Fruit fly (Drosophila melanogaster) whole organism, wandering third instar larva: ENCODE data around the gene TpnC25D.

Experiments
- Dfd ChIP-seq: fragments of >200 bp; optimal IDR thresholded peaks from 2 replicates; lab custom pipeline; 2017; ENCODE audit warnings: missing biosample characterization, missing genetic modification characterization
- psq ChIP-seq: fragments of 200-800 bp; sonication (Bioruptor generic); optimal IDR thresholded peaks from 3 replicates; lab custom pipeline; 2017; ENCODE audit warnings: missing biosample characterization, mild to moderate bottlenecking, missing genetic modification characterization, moderate library complexity

DNA sequence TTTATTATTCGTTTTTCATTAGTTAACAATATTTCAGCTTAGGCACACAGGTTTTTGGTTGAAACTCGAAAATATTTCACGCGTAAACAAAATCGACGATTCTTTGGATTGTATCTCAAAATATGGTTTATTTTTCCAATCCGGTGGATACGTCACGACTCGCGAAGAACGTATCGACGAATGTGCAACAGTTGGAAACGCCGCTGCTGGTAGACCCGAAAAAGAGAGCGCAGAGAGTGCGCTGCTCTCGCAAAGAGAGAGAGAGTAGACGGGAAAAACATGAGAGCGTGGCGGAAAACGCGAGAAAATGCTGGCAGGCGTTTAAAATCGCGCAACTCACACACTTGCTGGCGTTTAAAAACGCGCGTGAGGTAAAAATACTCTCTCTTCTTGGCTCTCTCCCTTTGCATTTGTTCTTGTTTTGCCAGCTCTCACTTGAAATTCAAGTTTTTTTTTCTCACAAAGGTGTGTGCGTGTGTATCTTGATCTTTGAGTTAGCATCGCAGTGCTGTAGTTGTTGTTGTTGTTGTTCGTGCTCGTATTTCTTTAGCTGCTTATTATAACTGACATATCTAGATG, 20.8 kb downstream of the TpnC25D start:
- no peak for TF ChIP-seq Dfd
- TF ChIP-seq psq = no peak
